Fruit fly (Drosophila melanogaster): Measurements from ENCODE around the gene CG9692.

CG9692 gene

DNA sequence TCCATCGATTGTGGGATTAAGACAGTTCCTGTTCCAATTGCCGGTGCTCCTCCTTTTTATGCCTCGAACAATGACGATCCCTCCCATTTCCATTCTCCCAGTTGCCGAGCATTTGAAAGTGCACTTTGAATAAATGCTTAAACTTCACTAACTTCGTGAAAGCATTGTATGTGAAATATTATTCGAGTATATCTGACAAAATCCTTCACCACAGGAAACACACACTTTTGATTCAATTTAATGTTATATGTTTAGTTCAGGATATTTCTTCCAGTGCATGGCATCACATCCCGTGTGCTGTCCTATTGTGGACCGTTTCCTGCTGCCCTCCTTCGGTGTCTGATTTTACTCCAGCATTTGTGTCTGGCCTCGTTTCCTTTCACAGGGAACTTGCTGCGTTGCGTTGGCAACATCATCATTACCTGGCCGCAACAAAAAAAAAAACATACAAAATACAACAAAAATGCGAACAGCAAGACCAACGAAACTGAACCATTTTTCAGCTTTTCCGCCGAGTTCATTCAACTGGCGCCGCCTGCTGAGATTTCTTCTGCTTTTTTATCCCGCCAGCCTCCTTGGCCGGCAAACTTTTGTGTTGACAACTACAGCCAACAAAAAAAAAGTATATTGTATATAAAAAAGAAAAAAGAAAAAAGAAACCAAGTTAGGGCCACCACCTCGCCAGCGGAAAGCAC lies 47.8 kb downstream of the CG9692 start:
- TF ChIP-seq ash1 (GFP tag; optimal IDR thresholded peaks at IDR 0.05) (no peak), bsh (GFP tag; optimal IDR thresholded peaks at IDR 0.05) (peak in 1 of 2 experiments; percentile 24), CG9437 (GFP tag; optimal IDR thresholded peaks at IDR 0.05) (no peak), lola (GFP tag; optimal IDR thresholded peaks at IDR 0.05) (no peak), vfl (GFP tag; optimal IDR thresholded peaks at IDR 0.05) (no peak), CG10267 (tag; optimal IDR thresholded peaks at IDR 0.05) (no peak), tna (GFP tag; IDR thresholded peaks at IDR 0.05; ENCODE audit: partially characterized antibody) (no peak), CG7928 (GFP tag; optimal IDR thresholded peaks at IDR 0.05) (no peak), Meics (GFP tag; optimal IDR thresholded peaks at IDR 0.05) (no peak), Chrac-16 (GFP tag; optimal IDR thresholded peaks at IDR 0.05) (no peak), sob (GFP tag; IDR thresholded peaks at IDR 0.05) (no peak), CG13894 (tag; optimal IDR thresholded peaks at IDR 0.05) (no peak), sens (GFP tag) (peak; percentile 79), onecut (GFP tag; IDR thresholded peaks at IDR 0.05) (no peak), trh (GFP tag; optimal IDR thresholded peaks at IDR 0.05) (no peak), Hr3 (GFP tag; optimal IDR thresholded peaks at IDR 0.05) (no peak), CG8359 (GFP tag; optimal IDR thresholded peaks at IDR 0.05; ENCODE audit: borderline replicate concordance) (no peak), gcm (GFP tag; optimal IDR thresholded peaks at IDR 0.05) (no peak), repo (GFP tag; optimal IDR thresholded peaks at IDR 0.05) (no peak), Myb (GFP tag; optimal IDR thresholded peaks at IDR 0.05) (no peak), dm (GFP tag; optimal IDR thresholded peaks at IDR 0.05) (no peak), Fer1 (GFP tag; optimal IDR thresholded peaks at IDR 0.05) (no peak), sug (tag; optimal IDR thresholded peaks at IDR 0.05) (no peak), nerfin-1 (tag; optimal IDR thresholded peaks at IDR 0.05) (no peak), CG7987 (GFP tag; optimal IDR thresholded peaks at IDR 0.05) (no peak), Atf3 (GFP tag; optimal IDR thresholded peaks at IDR 0.05) (no peak), Ets65A (GFP tag) (peak; percentile 26), nom (GFP tag; optimal IDR thresholded peaks at IDR 0.05) (peak; percentile 84), oc (tag; optimal IDR thresholded peaks at IDR 0.05) (no peak), slbo (GFP tag; IDR thresholded peaks at IDR 0.05) (no peak), E2f1 (GFP tag; IDR thresholded peaks at IDR 0.05) (no peak), CG1647 (GFP tag; optimal IDR thresholded peaks at IDR 0.05) (no peak), Stat92E (GFP tag; optimal IDR thresholded peaks at IDR 0.05) (no peak), Bteb2 (GFP tag; optimal IDR thresholded peaks at IDR 0.05) (no peak), dati (GFP tag; IDR thresholded peaks at IDR 0.05) (no peak), chm (GFP tag; IDR thresholded peaks at IDR 0.05) (no peak), Spps (tag; optimal IDR thresholded peaks at IDR 0.05) (no peak), CG8765 (GFP tag; IDR thresholded peaks at IDR 0.05) (no peak), CrebB (tag; optimal IDR thresholded peaks at IDR 0.05) (no peak), CG8924 (tag; optimal IDR thresholded peaks at IDR 0.05) (no peak), so (GFP tag; IDR thresholded peaks at IDR 0.05) (no peak), CG10274 (GFP tag; optimal IDR thresholded peaks at IDR 0.05) (no peak), unpg (GFP tag; optimal IDR thresholded peaks at IDR 0.05) (no peak), Jarid2 (GFP tag; optimal IDR thresholded peaks at IDR 0.05) (no peak), Trl (optimal IDR thresholded peaks at IDR 0.05) (no peak), Trl (GFP tag; optimal IDR thresholded peaks at IDR 0.05) (no peak), CG31365 (tag; optimal IDR thresholded peaks at IDR 0.05) (no peak), wor (GFP tag; IDR thresholded peaks at IDR 0.05) (no peak), CG17328 (GFP tag; IDR thresholded peaks at IDR 0.05) (no peak), CG18262 (tag; optimal IDR thresholded peaks at IDR 0.05) (peak; percentile 12), pho (GFP tag; optimal IDR thresholded peaks at IDR 0.05) (no peak)

Measured in whole organism, embryonic.